Fruit fly (Drosophila melanogaster) whole organism, embryonic: ENCODE data around the gene CG18577.

Experiments
- Ada2b ChIP-seq: fragments of 200-800 bp; sonication (Bioruptor generic); IDR thresholded peaks from 2 replicates; pipeline ENCODE4 v1.3.6; 2022; ENCODE audit warnings: missing biosample characterization, missing genetic modification characterization
- CG10147 ChIP-seq: fragments of 200-800 bp; sonication (Bioruptor generic); optimal IDR thresholded peaks from 2 replicates; lab custom pipeline; 2019; ENCODE audit warnings: missing biosample characterization, mild to moderate bottlenecking, missing genetic modification characterization, moderate library complexity
- CG10366 ChIP-seq: fragments of 200-800 bp; sonication (Bioruptor generic); IDR thresholded peaks from 2 replicates; pipeline ENCODE4 v1.3.6; 2022; ENCODE audit warnings: missing biosample characterization, missing genetic modification characterization
- CG11695 ChIP-seq: fragments of 200-800 bp; sonication (Bioruptor generic); IDR thresholded peaks from 3 replicates; pipeline ENCODE4 v1.3.6; 2022; ENCODE audit warnings: missing biosample characterization, missing genetic modification characterization
- CG11723 ChIP-seq: fragments of 200-800 bp; sonication (Bioruptor generic); optimal IDR thresholded peaks from 2 replicates; lab custom pipeline; 2017; ENCODE audit warnings: missing biosample characterization, mild to moderate bottlenecking, missing genetic modification characterization
- CG12104 ChIP-seq: fragments of 200-800 bp; sonication (Bioruptor generic); optimal IDR thresholded peaks from 3 replicates; lab custom pipeline; 2016; ENCODE audit warnings: missing biosample characterization, missing genetic modification characterization
- CG12155 ChIP-seq: fragments of 200-800 bp; sonication (Bioruptor generic); optimal IDR thresholded peaks from 3 replicates; lab custom pipeline; 2016; ENCODE audit warnings: missing biosample characterization, missing genetic modification characterization
- CG1233 ChIP-seq: fragments of 200-800 bp; sonication (Bioruptor generic); optimal IDR thresholded peaks from 4 replicates; lab custom pipeline; 2018; ENCODE audit warnings: missing biosample characterization, mild to moderate bottlenecking, missing genetic modification characterization
- CG12744 ChIP-seq: fragments of 200-800 bp; sonication (Bioruptor generic); optimal IDR thresholded peaks from 2 replicates; lab custom pipeline; 2016; ENCODE audit warnings: missing biosample characterization, missing genetic modification characterization
- CG13624 ChIP-seq: fragments of 200-800 bp; sonication (Bioruptor generic); optimal IDR thresholded peaks from 2 replicates; lab custom pipeline; 2016; ENCODE audit warnings: missing biosample characterization, missing genetic modification characterization
- CG14014 ChIP-seq: fragments of 200-800 bp; sonication (Bioruptor generic); IDR thresholded peaks from 2 replicates; pipeline ENCODE4 v1.3.6; 2022; ENCODE audit warnings: missing biosample characterization, missing genetic modification characterization
- CG15011 ChIP-seq: fragments of 200-800 bp; sonication (Bioruptor generic); optimal IDR thresholded peaks from 3 replicates; lab custom pipeline; 2018; ENCODE audit warnings: missing biosample characterization, mild to moderate bottlenecking, missing genetic modification characterization
- CG16779 ChIP-seq: fragments of 200-800 bp; sonication (Bioruptor generic); IDR thresholded peaks from 2 replicates; pipeline ENCODE4 v1.3.6; 2022; ENCODE audit warnings: missing biosample characterization, missing genetic modification characterization
- CG16815 ChIP-seq: fragments of 200-800 bp; sonication (Bioruptor generic); optimal IDR thresholded peaks from 3 replicates; lab custom pipeline; 2017; ENCODE audit warnings: missing biosample characterization, mild to moderate bottlenecking, missing genetic modification characterization
- CG17612 ChIP-seq: fragments of 200-800 bp; sonication (Bioruptor generic); IDR thresholded peaks from 2 replicates; pipeline ENCODE4 v1.3.6; 2022; ENCODE audit warnings: missing biosample characterization, missing genetic modification characterization
- CG1792 ChIP-seq: fragments of 200-800 bp; sonication (Bioruptor generic); optimal IDR thresholded peaks from 2 replicates; lab custom pipeline; 2016; ENCODE audit warnings: missing biosample characterization, missing genetic modification characterization
- CG18764 ChIP-seq: fragments of 200-800 bp; sonication (Bioruptor generic); optimal IDR thresholded peaks from 3 replicates; lab custom pipeline; 2016; ENCODE audit warnings: missing biosample characterization, missing genetic modification characterization
- CG2129 ChIP-seq: fragments of 200-800 bp; sonication (Bioruptor generic); IDR thresholded peaks from 2 replicates; pipeline ENCODE4 v1.3.6; 2022; ENCODE audit warnings: missing biosample characterization, missing genetic modification characterization; ENCODE audit not compliant: partially characterized antibody
- CG32767 ChIP-seq: fragments of 200-800 bp; sonication (Bioruptor generic); IDR thresholded peaks from 2 replicates; pipeline ENCODE4 v1.3.6; 2022; ENCODE audit warnings: missing biosample characterization, missing genetic modification characterization
- CG34224 ChIP-seq: fragments of 200-800 bp; sonication (Bioruptor generic); IDR thresholded peaks from 3 replicates; pipeline ENCODE4 v1.3.6; 2022; ENCODE audit warnings: missing biosample characterization, missing genetic modification characterization; ENCODE audit not compliant: partially characterized antibody
- CG4360 ChIP-seq: fragments of 200-800 bp; sonication (Bioruptor generic); IDR thresholded peaks from 2 replicates; pipeline ENCODE4 v1.3.6; 2022; ENCODE audit warnings: missing biosample characterization, missing genetic modification characterization
- CG4820 ChIP-seq: fragments of 200-800 bp; sonication (Bioruptor generic); optimal IDR thresholded peaks from 3 replicates; lab custom pipeline; 2016; ENCODE audit warnings: missing biosample characterization, missing genetic modification characterization
- CG7745 ChIP-seq: fragments of 200-800 bp; sonication (Bioruptor generic); optimal IDR thresholded peaks from 2 replicates; lab custom pipeline; 2018; ENCODE audit warnings: missing biosample characterization, mild to moderate bottlenecking, missing genetic modification characterization, moderate library complexity
- CG8089 ChIP-seq: fragments of 200-800 bp; sonication (Bioruptor generic); optimal IDR thresholded peaks from 3 replicates; lab custom pipeline; 2016; ENCODE audit warnings: missing biosample characterization, missing genetic modification characterization
- CG9932 ChIP-seq: fragments of 200-800 bp; sonication (Bioruptor generic); IDR thresholded peaks from 2 replicates; pipeline ENCODE4 v1.3.6; 2022; ENCODE audit warnings: missing biosample characterization, missing genetic modification characterization
- Camta ChIP-seq: fragments of 200-800 bp; sonication (Bioruptor generic); optimal IDR thresholded peaks from 2 replicates; lab custom pipeline; 2016; ENCODE audit warnings: missing biosample characterization, missing genetic modification characterization
- CrebB ChIP-seq: fragments of 200-800 bp; sonication (Bioruptor generic); optimal IDR thresholded peaks from 3 replicates; lab custom pipeline; 2018; ENCODE audit warnings: missing biosample characterization, mild to moderate bottlenecking, missing genetic modification characterization
- Fer1 ChIP-seq: fragments of 200-800 bp; sonication (Bioruptor generic); optimal IDR thresholded peaks from 2 replicates; lab custom pipeline; 2017; ENCODE audit warnings: missing biosample characterization, mild to moderate bottlenecking, missing genetic modification characterization
- H15 ChIP-seq: fragments of 200-800 bp; sonication (Bioruptor generic); IDR thresholded peaks from 3 replicates; pipeline ENCODE4 v1.3.6; 2022; ENCODE audit warnings: missing biosample characterization, missing genetic modification characterization
- MBD-R2 ChIP-seq: fragments of 200-800 bp; sonication (Bioruptor generic); IDR thresholded peaks from 2 replicates; pipeline ENCODE4 v1.3.6; 2022; ENCODE audit warnings: missing biosample characterization, missing genetic modification characterization
- Med ChIP-seq: fragments of 200-800 bp; sonication (Bioruptor generic); peaks from one replicate; lab custom pipeline; 2016; ENCODE audit warnings: missing biosample characterization, missing genetic modification characterization, mild to moderate bottlenecking, inconsistent platforms, moderate library complexity
- NFAT ChIP-seq: fragments of 200-800 bp; sonication (Bioruptor generic); IDR thresholded peaks from 2 replicates; pipeline ENCODE4 v1.3.6; 2022; ENCODE audit warnings: missing biosample characterization, missing genetic modification characterization
- Sin3A ChIP-seq: fragments of >200 bp; optimal IDR thresholded peaks from 2 replicates; lab custom pipeline; 2018
- Sox102F ChIP-seq: fragments of 200-800 bp; sonication (Bioruptor generic); optimal IDR thresholded peaks from 2 replicates; lab custom pipeline; 2018; ENCODE audit warnings: missing biosample characterization, mild to moderate bottlenecking, missing genetic modification characterization, moderate library complexity
- Taf1 ChIP-seq: fragments of 200-800 bp; sonication (Bioruptor generic); IDR thresholded peaks from 2 replicates; pipeline ENCODE4 v1.3.6; 2022; ENCODE audit warnings: missing biosample characterization, missing genetic modification characterization
- Usf ChIP-seq: fragments of 200-800 bp; sonication (Bioruptor generic); optimal IDR thresholded peaks from 2 replicates; lab custom pipeline; 2017; ENCODE audit warnings: missing genotype, missing biosample characterization, missing genetic modification characterization
- Vsx1 ChIP-seq: fragments of 200-800 bp; sonication (Bioruptor generic); optimal IDR thresholded peaks from 2 replicates; lab custom pipeline; 2017; ENCODE audit warnings: missing biosample characterization, mild to moderate bottlenecking, missing genetic modification characterization, missing genetic modification reagents
- caup ChIP-seq: fragments of 200-800 bp; sonication (Bioruptor generic); optimal IDR thresholded peaks from 3 replicates; lab custom pipeline; 2017; ENCODE audit warnings: missing biosample characterization, mild to moderate bottlenecking, missing genetic modification characterization, moderate library complexity; ENCODE audit not compliant: severe bottlenecking
- dmrt99B ChIP-seq: fragments of 200-800 bp; sonication (Bioruptor generic); optimal IDR thresholded peaks from 2 replicates; lab custom pipeline; 2018; ENCODE audit warnings: missing biosample characterization, mild to moderate bottlenecking, missing genetic modification characterization, moderate library complexity
- esg ChIP-seq: fragments of 200-800 bp; sonication (Bioruptor generic); conservative IDR thresholded peaks from 2 replicates; pipeline ENCODE4 v1.3.6; 2022; ENCODE audit warnings: missing biosample characterization, missing genetic modification characterization
- gce ChIP-seq: fragments of 200-800 bp; sonication (Bioruptor generic); IDR thresholded peaks from 3 replicates; pipeline ENCODE4 v1.3.6; 2022; ENCODE audit warnings: missing biosample characterization, missing genetic modification characterization
- insv ChIP-seq, 2 experiments: fragments of 200-800 bp; sonication (Bioruptor generic); optimal IDR thresholded peaks; 3 replicates each; lab custom pipeline; 2016 to 2018; ENCODE audit warnings: missing biosample characterization in 2 of 2, missing genetic modification characterization in 2 of 2
- odd ChIP-seq: fragments of 200-800 bp; sonication (Bioruptor generic); optimal IDR thresholded peaks from 2 replicates; lab custom pipeline; 2017; ENCODE audit warnings: missing biosample characterization, mild to moderate bottlenecking, missing genetic modification characterization
- phol ChIP-seq: fragments of 200-800 bp; sonication (Bioruptor generic); optimal IDR thresholded peaks from 3 replicates; lab custom pipeline; 2018; ENCODE audit warnings: missing biosample characterization, mild to moderate bottlenecking, missing genetic modification characterization, moderate library complexity
- pnt ChIP-seq: fragments of 200-800 bp; sonication (Bioruptor generic); optimal IDR thresholded peaks from 3 replicates; lab custom pipeline; 2016; ENCODE audit warnings: missing biosample characterization, missing genetic modification characterization
- prd ChIP-seq, 3 experiments: fragments of >200 bp in 2 of 3; fragments of 200-800 bp in 1 of 3; sonication (Bioruptor generic) in 1 of 3; optimal IDR thresholded peaks in 2 of 3; IDR thresholded peaks in 1 of 3; 2 replicates in 2 of 3; 3 replicates in 1 of 3; pipeline versions ENCODE4 v1.3.6 to Lab custom; 2017 to 2022; ENCODE audit warnings: missing biosample characterization in 1 of 3, missing genetic modification characterization in 1 of 3
- sisA ChIP-seq: fragments of 200-800 bp; sonication (Bioruptor generic); IDR thresholded peaks from 2 replicates; pipeline ENCODE4 v1.3.6; 2022; ENCODE audit warnings: missing biosample characterization, missing genetic modification characterization
- slbo ChIP-seq: fragments of 200-800 bp; sonication (Bioruptor generic); IDR thresholded peaks from 2 replicates; pipeline ENCODE4 v1.3.6; 2022; ENCODE audit warnings: missing biosample characterization, missing genetic modification characterization
- slou ChIP-seq: fragments of 200-800 bp; sonication (Bioruptor generic); optimal IDR thresholded peaks from 3 replicates; lab custom pipeline; 2016; ENCODE audit warnings: missing biosample characterization, missing genetic modification characterization
- tx ChIP-seq: fragments of 200-800 bp; sonication (Bioruptor generic); optimal IDR thresholded peaks from 2 replicates; lab custom pipeline; 2016; ENCODE audit warnings: missing biosample characterization, missing genetic modification characterization
- wor ChIP-seq: fragments of 200-800 bp; sonication (Bioruptor generic); IDR thresholded peaks from 2 replicates; pipeline ENCODE4 v1.3.6; 2022; ENCODE audit warnings: missing biosample characterization, missing genetic modification characterization

CG18577 gene

dm6 chr3R:11200885-11201421 is 5.1 kb downstream of the CG18577 start (continued):
- TF ChIP-seq CG32767: peak; percentile 46; the same call in 1 of the 2 replicates
- TF ChIP-seq dmrt99B: peak; percentile 61
- peak; percentile 53 for TF ChIP-seq phol (tag; lab: Kevin White, UChicago)
- peak; percentile 67 for TF ChIP-seq CG10366 (GFP tag; lab: Robert Waterston, UW)
- TF ChIP-seq slbo (GFP tag; lab: Robert Waterston, UW): peak; percentile 76
- peak; percentile 46 for TF ChIP-seq Fer1 (GFP tag; lab: Kevin White, UChicago)
- peak; percentile 57 for TF ChIP-seq Ada2b
- no peak for TF ChIP-seq CG7745 (tag; lab: Kevin White, UChicago)
- TF ChIP-seq Usf: peak; percentile 7
- peak; percentile 43 for TF ChIP-seq odd (GFP tag; lab: Kevin White, UChicago)
- peak; percentile 22 for TF ChIP-seq CG16815 (GFP tag; lab: Kevin White, UChicago)
- TF ChIP-seq CG17612 (GFP tag; lab: Robert Waterston, UW): no peak
- no peak for TF ChIP-seq tx
- peak; percentile 55; the same call in 2 of the 3 replicates for TF ChIP-seq H15
- no peak for TF ChIP-seq CG16779
- TF ChIP-seq CG12155 (GFP tag; lab: Kevin White, UChicago): peak; percentile 42
- peak; percentile 52; the same call in 1 of the 3 replicates for TF ChIP-seq CG11695
- peak; percentile 21; the same call in 1 of the 2 replicates for TF ChIP-seq wor (GFP tag; lab: Robert Waterston, UW)
- TF ChIP-seq CG11723 (GFP tag; lab: Kevin White, UChicago): no peak
- TF ChIP-seq Vsx1 (GFP tag; lab: Kevin White, UChicago): no peak
- peak; percentile 40 for TF ChIP-seq CG9932
- no peak for TF ChIP-seq gce
- TF ChIP-seq CG1792 (GFP tag; lab: Kevin White, UChicago): no peak
- TF ChIP-seq insv (GFP tag; optimal IDR thresholded peaks at IDR 0.05; lab: Kevin White, UChicago): no peak
- peak; percentile 55 for TF ChIP-seq sisA (GFP tag; lab: Robert Waterston, UW)
- peak; percentile 43 for TF ChIP-seq caup (GFP tag; lab: Kevin White, UChicago)
- no peak for TF ChIP-seq CG13624 (GFP tag; lab: Kevin White, UChicago)
- TF ChIP-seq slou (GFP tag; lab: Kevin White, UChicago): peak; percentile 5
- TF ChIP-seq Sin3A (lab: Kevin White, UChicago): no peak
- TF ChIP-seq CG1233: peak; percentile 58
- TF ChIP-seq esg (GFP tag; lab: Robert Waterston, UW): peak; percentile 62
- no peak for TF ChIP-seq CG14014 (GFP tag; lab: Robert Waterston, UW)
- peak; percentile 31 for TF ChIP-seq CG10147
- no peak for TF ChIP-seq MBD-R2 (GFP tag; lab: Robert Waterston, UW)
- TF ChIP-seq Med: peak; percentile 77
- no peak for TF ChIP-seq prd (optimal IDR thresholded peaks at IDR 0.05; lab: Kevin White, UChicago)
- peak; percentile 67 for TF ChIP-seq prd (GFP tag; IDR thresholded peaks at IDR 0.05; lab: Robert Waterston, UW)
- peak; percentile 29 for TF ChIP-seq CrebB (tag; lab: Kevin White, UChicago)
- no peak for TF ChIP-seq Taf1 (GFP tag; lab: Robert Waterston, UW)
- no peak for TF ChIP-seq CG34224 (GFP tag; lab: Robert Waterston, UW)
- no peak for TF ChIP-seq CG8089 (GFP tag; lab: Kevin White, UChicago)
- TF ChIP-seq Camta: no peak
- TF ChIP-seq CG4820 (GFP tag; lab: Kevin White, UChicago): peak; percentile 28
- TF ChIP-seq CG18764 (GFP tag; lab: Kevin White, UChicago): no peak
- TF ChIP-seq CG15011 (GFP tag; lab: Kevin White, UChicago): peak; percentile 7
- TF ChIP-seq CG12104 (GFP tag; lab: Kevin White, UChicago): peak; percentile 51
- TF ChIP-seq Sox102F (GFP tag; lab: Kevin White, UChicago): peak; percentile 71
- TF ChIP-seq CG2129 (GFP tag; lab: Robert Waterston, UW): no peak
- TF ChIP-seq CG12744 (GFP tag; lab: Kevin White, UChicago): no peak
- no peak for TF ChIP-seq NFAT (GFP tag; lab: Robert Waterston, UW)
- TF ChIP-seq pnt: no peak
- no peak for TF ChIP-seq CG4360
